Worm (Caenorhabditis elegans) whole organism, young adult: ENCODE measurements around the gene cpz-2.

Source experiments
- C06A6.2 ChIP-seq: fragments of 200-800 bp; sonication (Bioruptor generic); conservative IDR thresholded peaks from 2 replicates; pipeline ENCODE4 v1.3.6; 2022; ENCODE audit warnings: missing genetic modification characterization, missing compliant biosample characterization
- Y53G8AR.9 ChIP-seq: fragments of 200-800 bp; sonication (Bioruptor generic); conservative IDR thresholded peaks from 2 replicates; pipeline ENCODE4 v1.3.6; 2022; ENCODE audit warnings: missing genetic modification reagents, missing genetic modification characterization, missing compliant biosample characterization
- Y56A3A.18 ChIP-seq: fragments of 200-800 bp; sonication (Bioruptor generic); IDR thresholded peaks from 2 replicates; pipeline ENCODE4 v1.3.6; 2022; ENCODE audit warnings: missing genetic modification reagents, missing genetic modification characterization, missing compliant biosample characterization
- akir-1 ChIP-seq: fragments of 200-800 bp; sonication (Bioruptor generic); optimal IDR thresholded peaks from 2 replicates; lab custom pipeline; 2018; ENCODE audit warnings: mild to moderate bottlenecking, missing genetic modification characterization, moderate library complexity, missing compliant biosample characterization
- cebp-1 ChIP-seq, 2 experiments: fragments of 200-800 bp in 1 of 2; sonication (Bioruptor generic) in 1 of 2; sonication (generic microtip) in 1 of 2; IDR thresholded peaks in 1 of 2; optimal IDR thresholded peaks in 1 of 2; 2 replicates each; pipeline versions ENCODE4 v1.3.6 to Lab custom; 2017 to 2022; ENCODE audit warnings: missing compliant biosample characterization in 2 of 2, missing genetic modification characterization in 2 of 2, mild to moderate bottlenecking in 1 of 2, missing genetic modification reagents in 1 of 2, moderate library complexity in 1 of 2
- dpl-1 ChIP-seq: fragments of 150-350 bp; optimal IDR thresholded peaks from 2 replicates; lab custom pipeline; 2014; ENCODE audit warnings: missing biosample characterization, missing genetic modification reagents, missing genetic modification characterization
- ets-4 ChIP-seq: fragments of 200-800 bp; sonication (Bioruptor generic); optimal IDR thresholded peaks from 2 replicates; lab custom pipeline; 2018; ENCODE audit warnings: mild to moderate bottlenecking, missing genetic modification characterization, missing compliant biosample characterization
- him-1 ChIP-seq: sonication (generic microtip); optimal IDR thresholded peaks from 2 replicates; lab custom pipeline; 2016; ENCODE audit warnings: missing genotype, missing genetic modification reagents, missing genetic modification characterization, missing compliant biosample characterization
- lin-35 ChIP-seq, 3 experiments: fragments of 150-350 bp in 2 of 3; sonication (generic microtip) in 1 of 3; optimal IDR thresholded peaks; 2 replicates each; lab custom pipeline; 2014 to 2018; ENCODE audit warnings: missing biosample characterization in 3 of 3, missing genetic modification characterization in 3 of 3, missing genetic modification reagents in 3 of 3
- mcd-1 ChIP-seq: fragments of 200-800 bp; sonication (Bioruptor generic); IDR thresholded peaks from 2 replicates; pipeline ENCODE4 v1.3.6; 2022; ENCODE audit warnings: missing genetic modification reagents, missing genetic modification characterization, missing compliant biosample characterization
- nfya-1 ChIP-seq: sonication (generic microtip); optimal IDR thresholded peaks from 2 replicates; lab custom pipeline; 2017; ENCODE audit warnings: antibody characterized with exemption, missing compliant biosample characterization, missing genetic modification characterization, borderline replicate concordance; ENCODE audit not compliant: insufficient read depth
- nhr-27 ChIP-seq: fragments of 200-800 bp; sonication (Bioruptor generic); optimal IDR thresholded peaks from 2 replicates; lab custom pipeline; 2018; ENCODE audit warnings: mild to moderate bottlenecking, missing genetic modification characterization, moderate library complexity, missing compliant biosample characterization
- pha-4 ChIP-seq: fragments of 150-350 bp; sonication (generic microtip); optimal IDR thresholded peaks from 2 replicates; lab custom pipeline; 2014; ENCODE audit warnings: missing biosample characterization, missing genetic modification reagents, missing genetic modification characterization
- ztf-3 ChIP-seq: fragments of 200-800 bp; sonication (Bioruptor generic); optimal IDR thresholded peaks from 2 replicates; lab custom pipeline; 2018; ENCODE audit warnings: mild to moderate bottlenecking, missing genetic modification characterization, missing compliant biosample characterization

DNA sequence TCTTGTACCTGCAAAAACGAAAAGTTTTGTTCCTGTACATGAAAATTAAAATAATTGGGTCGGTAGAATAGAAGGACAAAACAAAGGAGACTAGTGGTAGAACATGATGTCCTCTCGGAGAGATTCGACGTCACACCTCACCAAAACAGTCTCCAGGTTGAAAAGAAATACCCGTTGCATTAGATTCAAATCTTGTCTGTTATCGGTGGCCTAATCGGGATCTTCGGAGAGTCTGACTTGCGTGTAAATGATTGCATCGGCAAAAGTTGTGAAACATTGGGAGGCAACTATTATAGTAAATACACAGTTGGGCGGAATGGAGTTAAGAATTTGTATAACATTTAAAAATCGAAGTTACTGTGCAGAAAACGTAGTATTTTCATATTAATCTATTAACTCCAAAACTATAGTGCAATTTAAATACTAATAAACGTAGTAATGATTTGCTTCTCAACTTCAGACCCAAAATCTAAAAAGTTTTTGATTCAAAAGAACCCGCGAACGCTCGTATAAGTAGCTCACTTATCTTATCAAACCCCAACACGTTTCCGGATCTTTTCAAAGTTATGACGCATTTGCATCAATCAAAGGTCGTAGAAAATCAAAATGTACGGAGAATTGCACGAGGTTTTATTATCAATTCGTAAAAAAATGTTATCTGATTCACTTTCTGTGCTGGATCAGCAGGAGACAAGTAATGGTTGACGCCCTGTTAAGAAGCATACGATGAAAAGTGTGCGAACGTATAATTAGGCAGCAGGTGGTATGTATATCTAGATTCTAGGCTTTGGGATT is 47.4 kb upstream of the cpz-2 start, which contains the start of gene nhr-168:
- TF ChIP-seq nfya-1 (tag; lab: Kevin White, UChicago) (no peak), C06A6.2 (no peak), cebp-1 (GFP tag; IDR thresholded peaks at IDR 0.05; lab: Robert Waterston, UW) (no peak), cebp-1 (tag; optimal IDR thresholded peaks at IDR 0.05; lab: Kevin White, UChicago) (no peak), ztf-3 (GFP tag; lab: Kevin White, UChicago) (no peak), akir-1 (GFP tag; lab: Kevin White, UChicago) (no peak), ets-4 (GFP tag; lab: Kevin White, UChicago) (no peak), Y53G8AR.9 (GFP tag; lab: Robert Waterston, UW) (no peak), nhr-27 (tag; lab: Kevin White, UChicago) (no peak), lin-35 (GFP tag; optimal IDR thresholded peaks at IDR 0.05; lab: Kevin White, UChicago) (no peak), dpl-1 (GFP tag; lab: Kevin White, UChicago) (no peak), pha-4 (no peak), Y56A3A.18 (no peak), mcd-1 (GFP tag; lab: Robert Waterston, UW) (no peak), him-1 (tag; lab: Kevin White, UChicago) (no peak)
